Worm (Caenorhabditis elegans) whole organism, L2 larva: ENCODE measurements around the gene K03B4.2.

Source experiments
- R02D3.7 ChIP-seq: fragments of 150-350 bp; optimal IDR thresholded peaks from 2 replicates; lab custom pipeline; 2014; ENCODE audit warnings: missing biosample characterization, missing genetic modification characterization
- ZK546.5 ChIP-seq: sonication (generic microtip); optimal IDR thresholded peaks from 2 replicates; lab custom pipeline; 2017; ENCODE audit warnings: missing biosample characterization, missing genetic modification characterization
- ama-1 ChIP-seq: fragments of 150-350 bp; optimal IDR thresholded peaks from 2 replicates; lab custom pipeline; 2018; ENCODE audit warnings: inconsistent platforms
- ceh-82 ChIP-seq: fragments of 150-350 bp; optimal IDR thresholded peaks from 2 replicates; lab custom pipeline; 2014; ENCODE audit warnings: missing biosample characterization, missing genetic modification characterization
- fos-1 ChIP-seq: fragments of 150-350 bp; optimal IDR thresholded peaks from 2 replicates; lab custom pipeline; 2014; ENCODE audit warnings: missing biosample characterization, missing genetic modification characterization
- lsy-2 ChIP-seq, 2 experiments: fragments of 150-350 bp in 1 of 2; sonication (generic microtip) in 1 of 2; optimal IDR thresholded peaks; 2 replicates each; lab custom pipeline; 2014 to 2017; ENCODE audit warnings: missing biosample characterization in 2 of 2, missing genetic modification characterization in 2 of 2
- mab-5 ChIP-seq: fragments of 150-350 bp; optimal IDR thresholded peaks from 2 replicates; lab custom pipeline; 2014; ENCODE audit warnings: missing biosample characterization, missing genetic modification characterization
- nhr-12 ChIP-seq: fragments of 150-350 bp; optimal IDR thresholded peaks from 2 replicates; lab custom pipeline; 2014; ENCODE audit warnings: missing biosample characterization, missing genetic modification characterization
- sem-4 ChIP-seq: fragments of 150-350 bp; optimal IDR thresholded peaks from 2 replicates; lab custom pipeline; 2014; ENCODE audit warnings: missing biosample characterization, missing genetic modification reagents, missing genetic modification characterization
- sma-3 ChIP-seq: sonication (generic microtip); optimal IDR thresholded peaks from 2 replicates; lab custom pipeline; 2016; ENCODE audit warnings: missing genetic modification reagents, missing genetic modification characterization, missing compliant biosample characterization
- unc-55 ChIP-seq: fragments of 150-350 bp; sonication (generic microtip); optimal IDR thresholded peaks from 3 replicates; lab custom pipeline; 2014; ENCODE audit warnings: missing biosample characterization, missing genetic modification reagents, missing genetic modification characterization
- unc-62 ChIP-seq: fragments of 150-350 bp; optimal IDR thresholded peaks from 2 replicates; lab custom pipeline; 2014; ENCODE audit warnings: missing biosample characterization, missing genetic modification reagents, missing genetic modification characterization
- ztf-11 ChIP-seq: sonication (generic microtip); optimal IDR thresholded peaks from 2 replicates; lab custom pipeline; 2017; ENCODE audit warnings: missing biosample characterization, missing genetic modification characterization

ce11 chrV:4648527-4648926 is 39.3 kb upstream of the K03B4.2 start, which contains the start of gene F41F3.8:
- TF ChIP-seq ceh-82 (tag; lab: Kevin White, UChicago) (no peak), fos-1 (tag; lab: Kevin White, UChicago) (no peak), unc-55 (GFP tag; lab: Kevin White, UChicago) (no peak), mab-5 (tag; lab: Kevin White, UChicago) (no peak), ztf-11 (no peak), sma-3 (GFP tag; lab: Kevin White, UChicago) (no peak), ama-1 (no peak), lsy-2 (tag; optimal IDR thresholded peaks at IDR 0.05; lab: Kevin White, UChicago) (no peak), nhr-12 (tag; lab: Kevin White, UChicago) (no peak), ZK546.5 (tag; lab: Kevin White, UChicago) (no peak), R02D3.7 (no peak), unc-62 (no peak), sem-4 (no peak)
